Worm (Caenorhabditis elegans): ENCODE measurements around the gene K09E9.7.

The K09E9.7 gene

ce11 chrX:15607498-15608019, 33.1 kb upstream of the K09E9.7 start, which contains the start of gene nipi-3 (continued):
- TF ChIP-seq hlh-30 (tag; optimal IDR thresholded peaks at IDR 0.05; ENCODE audit: insufficient read depth), result peak; percentile 99
- TF ChIP-seq lin-15B (tag; optimal IDR thresholded peaks at IDR 0.05), result peak; percentile 44
- TF ChIP-seq spr-3 (GFP tag; optimal IDR thresholded peaks at IDR 0.05), result no peak
- TF ChIP-seq lin-13 (GFP tag; optimal IDR thresholded peaks at IDR 0.05), result peak; percentile 96
- peak; percentile 64 for TF ChIP-seq dpl-1 (GFP tag; optimal IDR thresholded peaks at IDR 0.05)
- TF ChIP-seq dmd-6 (GFP tag; IDR thresholded peaks at IDR 0.05), result peak; percentile 99
- peak; percentile 52 for TF ChIP-seq skn-1 (tag; optimal IDR thresholded peaks at IDR 0.05)
- peak; percentile 79 for TF ChIP-seq pqm-1 (tag; optimal IDR thresholded peaks at IDR 0.05)
- no peak for TF ChIP-seq ztf-11 (tag; optimal IDR thresholded peaks at IDR 0.05)
- TF ChIP-seq ceh-32 (tag; optimal IDR thresholded peaks at IDR 0.05; ENCODE audit: poor library complexity), result no peak
- peak; percentile 100 for TF ChIP-seq nhr-28 (tag; optimal IDR thresholded peaks at IDR 0.05)
- TF ChIP-seq snpc-1.2 (GFP tag; IDR thresholded peaks at IDR 0.05), result no peak
- peak; percentile 73; the same call in 1 of the 2 replicates for TF ChIP-seq php-3 (GFP tag; IDR thresholded peaks at IDR 0.05)
- peak in 1 of 2 experiments; percentile 99 for TF ChIP-seq unc-62 (GFP tag; optimal IDR thresholded peaks at IDR 0.05 in 1 of 2)
- no peak for TF ChIP-seq unc-62 (tag; optimal IDR thresholded peaks at IDR 0.05)
- TF ChIP-seq ceh-28 (tag; optimal IDR thresholded peaks at IDR 0.05), result peak; percentile 65
- no peak for TF ChIP-seq F44E2.7 (GFP tag; IDR thresholded peaks at IDR 0.05)
- peak; percentile 71 for TF ChIP-seq hmg-1.1 (GFP tag; IDR thresholded peaks at IDR 0.05)
- peak; percentile 80 for TF ChIP-seq nhr-76 (tag; optimal IDR thresholded peaks at IDR 0.05)
- no peak for TF ChIP-seq daf-19 (GFP tag; conservative IDR thresholded peaks at IDR 0.05)
- TF ChIP-seq ZK546.5 (tag; optimal IDR thresholded peaks at IDR 0.05), result no peak
- TF ChIP-seq zfp-3 (GFP tag; conservative IDR thresholded peaks at IDR 0.05), result peak; percentile 82
- peak; percentile 68 for TF ChIP-seq set-16 (GFP tag; IDR thresholded peaks at IDR 0.05)
- peak; percentile 88 for TF ChIP-seq lin-1 (GFP tag; IDR thresholded peaks at IDR 0.05)
- peak; percentile 99 for TF ChIP-seq nhr-77 (tag; optimal IDR thresholded peaks at IDR 0.05)
- TF ChIP-seq sdz-12 (GFP tag; optimal IDR thresholded peaks at IDR 0.05), result no peak
- no peak for TF ChIP-seq ceh-82 (tag; optimal IDR thresholded peaks at IDR 0.05)
- TF ChIP-seq zip-11 (GFP tag; IDR thresholded peaks at IDR 0.05), result no peak
- peak; percentile 98 for TF ChIP-seq mep-1 (tag; optimal IDR thresholded peaks at IDR 0.05)
- peak; percentile 98 for TF ChIP-seq hlh-11 (tag; optimal IDR thresholded peaks at IDR 0.05)
- no peak for TF ChIP-seq R02D3.7 (tag; optimal IDR thresholded peaks at IDR 0.05)
- TF ChIP-seq F49E8.2 (tag; optimal IDR thresholded peaks at IDR 0.05; ENCODE audit: borderline replicate concordance), result no peak
- peak; percentile 91 for TF ChIP-seq nhr-48 (tag; optimal IDR thresholded peaks at IDR 0.05)
- TF ChIP-seq rbr-2 (tag; optimal IDR thresholded peaks at IDR 0.05), result peak; percentile 88
- TF ChIP-seq ama-1 (optimal IDR thresholded peaks at IDR 0.05), result no peak
- no peak for TF ChIP-seq tag-97 (GFP tag; IDR thresholded peaks at IDR 0.05)
- no peak for TF ChIP-seq vab-7 (GFP tag; IDR thresholded peaks at IDR 0.05)
- TF ChIP-seq madf-9 (GFP tag; conservative IDR thresholded peaks at IDR 0.05), result peak; percentile 86
- no peak for TF ChIP-seq Y48G9A.11 (GFP tag; IDR thresholded peaks at IDR 0.05)
- peak; percentile 81 for TF ChIP-seq saeg-2 (GFP tag; IDR thresholded peaks at IDR 0.05)
- TF ChIP-seq T26A8.4 (GFP tag; IDR thresholded peaks at IDR 0.05), result peak; percentile 85
- TF ChIP-seq nhr-111 (GFP tag; optimal IDR thresholded peaks at IDR 0.05), result no peak
- TF ChIP-seq gei-8 (GFP tag; optimal IDR thresholded peaks at IDR 0.05), result no peak
- TF ChIP-seq egl-27 (tag; optimal IDR thresholded peaks at IDR 0.05), result no peak
- TF ChIP-seq dve-1 (tag; optimal IDR thresholded peaks at IDR 0.05; ENCODE audit: insufficient read depth), result peak; percentile 99
- peak; percentile 93 for TF ChIP-seq nhr-102 (tag; optimal IDR thresholded peaks at IDR 0.05)
- TF ChIP-seq nhr-25 (tag; optimal IDR thresholded peaks at IDR 0.05; ENCODE audit: borderline replicate concordance, insufficient read depth), result peak; percentile 84
- TF ChIP-seq attf-4 (tag; optimal IDR thresholded peaks at IDR 0.05), result no peak
- 0 out of 2 replicates have a peak, but pooled peaks have one; percentile 16 for TF ChIP-seq Y75B8A.6 (GFP tag; IDR thresholded peaks at IDR 0.05)
- peak; percentile 59 for TF ChIP-seq fos-1 (tag; optimal IDR thresholded peaks at IDR 0.05)
- TF ChIP-seq hif-1 (tag; optimal IDR thresholded peaks at IDR 0.05), result peak; percentile 11 to 87

All from whole organism, L4 larva.